Worm (Caenorhabditis elegans) whole organism, young adult: ENCODE measurements around the gene cgt-1.

Experiments used
- B0261.1 ChIP-seq: sonication (generic microtip); optimal IDR thresholded peaks from 2 replicates; lab custom pipeline; 2016; ENCODE audit warnings: mild to moderate bottlenecking, missing genetic modification characterization, moderate library complexity, missing compliant biosample characterization
- D2030.7 ChIP-seq: fragments of 200-800 bp; sonication (Bioruptor generic); IDR thresholded peaks from 2 replicates; pipeline ENCODE4 v1.3.6; 2022; ENCODE audit warnings: missing genetic modification reagents, missing genetic modification characterization, missing compliant biosample characterization
- F10E7.11 ChIP-seq: sonication (generic microtip); optimal IDR thresholded peaks from 2 replicates; lab custom pipeline; 2017; ENCODE audit warnings: mild to moderate bottlenecking, missing genetic modification characterization, moderate library complexity, missing compliant biosample characterization
- F37B4.10 ChIP-seq: fragments of 200-800 bp; sonication (Bioruptor generic); IDR thresholded peaks from 2 replicates; pipeline ENCODE4 v1.3.6; 2022; ENCODE audit warnings: missing genetic modification characterization, missing compliant biosample characterization
- F52B5.7 ChIP-seq: sonication (generic microtip); optimal IDR thresholded peaks from 2 replicates; lab custom pipeline; 2016; ENCODE audit warnings: mild to moderate bottlenecking, missing genetic modification characterization, missing compliant biosample characterization
- F57A8.1 ChIP-seq: fragments of 200-800 bp; sonication (Bioruptor generic); optimal IDR thresholded peaks from 2 replicates; lab custom pipeline; 2018; ENCODE audit warnings: mild to moderate bottlenecking, missing genetic modification characterization, moderate library complexity, missing compliant biosample characterization
- K11D2.4 ChIP-seq: fragments of 200-800 bp; sonication (Bioruptor generic); IDR thresholded peaks from 2 replicates; pipeline ENCODE4 v1.3.6; 2022; ENCODE audit warnings: missing genetic modification reagents, missing genetic modification characterization, missing compliant biosample characterization
- T07F8.4 ChIP-seq: sonication (generic microtip); optimal IDR thresholded peaks from 2 replicates; lab custom pipeline; 2016; ENCODE audit warnings: mild to moderate bottlenecking, missing genetic modification characterization, moderate library complexity, missing compliant biosample characterization
- T26A5.8 ChIP-seq: sonication (generic microtip); optimal IDR thresholded peaks from 2 replicates; lab custom pipeline; 2016; ENCODE audit warnings: missing genetic modification characterization, missing compliant biosample characterization
- Y53F4B.3 ChIP-seq: fragments of 200-800 bp; sonication (Bioruptor generic); IDR thresholded peaks from 2 replicates; pipeline ENCODE4 v1.3.6; 2022; ENCODE audit warnings: missing genetic modification reagents, missing genetic modification characterization, missing compliant biosample characterization
- akir-1 ChIP-seq: fragments of 200-800 bp; sonication (Bioruptor generic); optimal IDR thresholded peaks from 2 replicates; lab custom pipeline; 2018; ENCODE audit warnings: mild to moderate bottlenecking, missing genetic modification characterization, moderate library complexity, missing compliant biosample characterization
- ama-1 ChIP-seq, 3 experiments: fragments of 150-350 bp in 1 of 3; sonication (generic microtip) in 2 of 3; optimal IDR thresholded peaks; 2 replicates each; lab custom pipeline; 2014 to 2018; ENCODE audit warnings: missing biosample characterization in 2 of 3, missing genetic modification characterization in 2 of 3, missing genetic modification reagents in 2 of 3
- aptf-3 ChIP-seq: fragments of 200-800 bp; sonication (Bioruptor generic); IDR thresholded peaks from 2 replicates; pipeline ENCODE4 v1.3.6; 2022; ENCODE audit warnings: missing genetic modification characterization, missing compliant biosample characterization
- atf-7 ChIP-seq: sonication (generic microtip); optimal IDR thresholded peaks from 2 replicates; lab custom pipeline; 2017; ENCODE audit warnings: mild to moderate bottlenecking, missing genetic modification characterization, missing compliant biosample characterization
- cebp-1 ChIP-seq, 2 experiments: fragments of 200-800 bp in 1 of 2; sonication (Bioruptor generic) in 1 of 2; sonication (generic microtip) in 1 of 2; IDR thresholded peaks in 1 of 2; optimal IDR thresholded peaks in 1 of 2; 2 replicates each; pipeline versions ENCODE4 v1.3.6 to Lab custom; 2017 to 2022; ENCODE audit warnings: missing compliant biosample characterization in 2 of 2, missing genetic modification characterization in 2 of 2, mild to moderate bottlenecking in 1 of 2, missing genetic modification reagents in 1 of 2, moderate library complexity in 1 of 2
- cebp-2 ChIP-seq: fragments of 200-800 bp; sonication (Bioruptor generic); IDR thresholded peaks from 2 replicates; pipeline ENCODE4 v1.3.6; 2022; ENCODE audit warnings: missing genetic modification characterization, missing compliant biosample characterization
- ceh-40 ChIP-seq: fragments of 200-800 bp; sonication (Bioruptor generic); IDR thresholded peaks from 2 replicates; pipeline ENCODE4 v1.3.6; 2022; ENCODE audit warnings: missing genetic modification characterization, missing compliant biosample characterization
- ceh-91 ChIP-seq: fragments of 200-800 bp; sonication (Bioruptor generic); IDR thresholded peaks from 2 replicates; pipeline ENCODE4 v1.3.6; 2022; ENCODE audit warnings: missing genetic modification reagents, missing genetic modification characterization, missing compliant biosample characterization
- dox-1 ChIP-seq: fragments of 200-800 bp; sonication (Bioruptor generic); IDR thresholded peaks from 2 replicates; pipeline ENCODE4 v1.3.6; 2022; ENCODE audit warnings: missing genetic modification reagents, missing genetic modification characterization, missing compliant biosample characterization
- dpff-1 ChIP-seq: sonication (generic microtip); optimal IDR thresholded peaks from 2 replicates; lab custom pipeline; 2017; ENCODE audit warnings: mild to moderate bottlenecking, missing genetic modification characterization, missing compliant biosample characterization
- dpl-1 ChIP-seq: fragments of 150-350 bp; optimal IDR thresholded peaks from 2 replicates; lab custom pipeline; 2014; ENCODE audit warnings: missing biosample characterization, missing genetic modification reagents, missing genetic modification characterization
- egl-18 ChIP-seq: fragments of 200-800 bp; sonication (Bioruptor generic); IDR thresholded peaks from 2 replicates; pipeline ENCODE4 v1.3.6; 2022; ENCODE audit warnings: missing genetic modification reagents, missing genetic modification characterization, missing compliant biosample characterization
- egl-44 ChIP-seq: fragments of 200-800 bp; sonication (Bioruptor generic); IDR thresholded peaks from 2 replicates; pipeline ENCODE4 v1.3.6; 2022; ENCODE audit warnings: missing genetic modification reagents, missing genetic modification characterization, missing compliant biosample characterization
- ets-4 ChIP-seq: fragments of 200-800 bp; sonication (Bioruptor generic); optimal IDR thresholded peaks from 2 replicates; lab custom pipeline; 2018; ENCODE audit warnings: mild to moderate bottlenecking, missing genetic modification characterization, missing compliant biosample characterization
- fkh-3 ChIP-seq: sonication (generic microtip); optimal IDR thresholded peaks from 2 replicates; lab custom pipeline; 2016; ENCODE audit warnings: mild to moderate bottlenecking, missing genetic modification characterization, missing compliant biosample characterization
- him-1 ChIP-seq: sonication (generic microtip); optimal IDR thresholded peaks from 2 replicates; lab custom pipeline; 2016; ENCODE audit warnings: missing genotype, missing genetic modification reagents, missing genetic modification characterization, missing compliant biosample characterization
- hmg-20 ChIP-seq: fragments of 200-800 bp; sonication (Bioruptor generic); IDR thresholded peaks from 2 replicates; pipeline ENCODE4 v1.3.6; 2022; ENCODE audit warnings: missing genetic modification reagents, missing genetic modification characterization, missing compliant biosample characterization
- let-526 ChIP-seq: fragments of 200-800 bp; sonication (Bioruptor generic); IDR thresholded peaks from 2 replicates; pipeline ENCODE4 v1.3.6; 2022; ENCODE audit warnings: missing genetic modification reagents, missing genetic modification characterization, missing compliant biosample characterization
- lin-35 ChIP-seq, 3 experiments: fragments of 150-350 bp in 2 of 3; sonication (generic microtip) in 1 of 3; optimal IDR thresholded peaks; 2 replicates each; lab custom pipeline; 2014 to 2018; ENCODE audit warnings: missing biosample characterization in 3 of 3, missing genetic modification characterization in 3 of 3, missing genetic modification reagents in 3 of 3
- lin-54 ChIP-seq: fragments of 200-800 bp; sonication (Bioruptor generic); optimal IDR thresholded peaks from 2 replicates; lab custom pipeline; 2018; ENCODE audit warnings: mild to moderate bottlenecking, missing genetic modification characterization, missing compliant biosample characterization
- lsl-1 ChIP-seq: fragments of 200-800 bp; sonication (Bioruptor generic); optimal IDR thresholded peaks from 2 replicates; lab custom pipeline; 2018; ENCODE audit warnings: mild to moderate bottlenecking, missing genetic modification characterization, moderate library complexity, missing compliant biosample characterization
- lsy-27 ChIP-seq: sonication (generic microtip); optimal IDR thresholded peaks from 2 replicates; lab custom pipeline; 2017; ENCODE audit warnings: missing genetic modification characterization, mild to moderate bottlenecking, missing compliant biosample characterization, antibody characterized with exemption, missing genotype, borderline replicate concordance; ENCODE audit not compliant: insufficient read depth
- madf-3 ChIP-seq: fragments of 200-800 bp; sonication (Bioruptor generic); IDR thresholded peaks from 2 replicates; pipeline ENCODE4 v1.3.6; 2022; ENCODE audit warnings: missing genetic modification reagents, missing genetic modification characterization, missing compliant biosample characterization
- nfyb-1 ChIP-seq: fragments of 200-800 bp; sonication (Bioruptor generic); IDR thresholded peaks from 2 replicates; pipeline ENCODE4 v1.3.6; 2022; ENCODE audit warnings: missing genetic modification reagents, missing genetic modification characterization, missing compliant biosample characterization
- nhr-179 ChIP-seq: sonication (generic microtip); optimal IDR thresholded peaks from 2 replicates; lab custom pipeline; 2016; ENCODE audit warnings: mild to moderate bottlenecking, missing genetic modification characterization, missing compliant biosample characterization
- nhr-90 ChIP-seq: sonication (generic microtip); optimal IDR thresholded peaks from 2 replicates; lab custom pipeline; 2016; ENCODE audit warnings: missing genotype, mild to moderate bottlenecking, missing genetic modification characterization, missing compliant biosample characterization
- rcor-1 ChIP-seq: fragments of 200-800 bp; sonication (Bioruptor generic); IDR thresholded peaks from 2 replicates; pipeline ENCODE4 v1.3.6; 2022; ENCODE audit warnings: missing genetic modification reagents, missing genetic modification characterization, missing compliant biosample characterization
- rec-8 ChIP-seq, 2 experiments: sonication (generic microtip); optimal IDR thresholded peaks; 2 replicates each; lab custom pipeline; 2016; ENCODE audit warnings: mild to moderate bottlenecking in 2 of 2, missing genetic modification characterization in 2 of 2, missing genetic modification reagents in 2 of 2, missing genotype in 2 of 2, missing biosample characterization in 1 of 2, missing compliant biosample characterization in 1 of 2, moderate library complexity in 1 of 2
- snpc-1.3 ChIP-seq: sonication (generic microtip); optimal IDR thresholded peaks from 2 replicates; lab custom pipeline; 2017; ENCODE audit warnings: missing genetic modification characterization, mild to moderate bottlenecking, missing compliant biosample characterization, antibody characterized with exemption, moderate library complexity, missing genotype, missing genetic modification reagents; ENCODE audit not compliant: insufficient read depth
- snpc-4 ChIP-seq, 5 experiments: fragments of 150-350 bp in 1 of 5; sonication (generic microtip) in 4 of 5; optimal IDR thresholded peaks; 2 replicates each; lab custom pipeline; 2014 to 2018; ENCODE audit warnings: missing genetic modification characterization in 5 of 5, missing biosample characterization in 3 of 5, antibody characterized with exemption in 2 of 5, mild to moderate bottlenecking in 2 of 5, missing compliant biosample characterization in 2 of 5, missing genotype in 2 of 5, moderate library complexity in 2 of 5, missing genetic modification reagents in 1 of 5
- tlf-1 ChIP-seq: fragments of 200-800 bp; sonication (Bioruptor generic); optimal IDR thresholded peaks from 2 replicates; lab custom pipeline; 2018; ENCODE audit warnings: mild to moderate bottlenecking, missing genetic modification characterization, missing compliant biosample characterization
- unc-130 ChIP-seq: sonication (generic microtip); optimal IDR thresholded peaks from 2 replicates; lab custom pipeline; 2016; ENCODE audit warnings: missing genetic modification reagents, missing genetic modification characterization, missing compliant biosample characterization
- zfh-2 ChIP-seq: fragments of 200-800 bp; sonication (Bioruptor generic); conservative IDR thresholded peaks from 2 replicates; pipeline ENCODE4 v1.3.6; 2022; ENCODE audit warnings: missing genetic modification reagents, missing genetic modification characterization, missing compliant biosample characterization
- zim-3 ChIP-seq: sonication (generic microtip); optimal IDR thresholded peaks from 2 replicates; lab custom pipeline; 2017; ENCODE audit warnings: mild to moderate bottlenecking, missing genetic modification characterization, moderate library complexity, missing compliant biosample characterization
- ztf-22 ChIP-seq: fragments of 200-800 bp; sonication (Bioruptor generic); optimal IDR thresholded peaks from 2 replicates; lab custom pipeline; 2018; ENCODE audit warnings: mild to moderate bottlenecking, missing genetic modification characterization, moderate library complexity, missing compliant biosample characterization
- ztf-25 ChIP-seq: fragments of 200-800 bp; sonication (Bioruptor generic); IDR thresholded peaks from 2 replicates; pipeline ENCODE4 v1.3.6; 2022; ENCODE audit warnings: missing genetic modification reagents, missing genetic modification characterization, missing compliant biosample characterization

cgt-1 gene

ce11 chrV:15873762-15874161, 14.9 kb downstream of the cgt-1 start (continued):
- TF ChIP-seq ztf-22 (GFP tag; lab: Kevin White, UChicago) (peak; percentile 76), F57A8.1 (GFP tag; lab: Kevin White, UChicago) (peak; percentile 91), nfyb-1 (peak; percentile 94), egl-44 (GFP tag; lab: Robert Waterston, UW) (peak; percentile 96), snpc-1.3 (tag; lab: Kevin White, UChicago) (peak; percentile 94), snpc-4 (GFP tag; optimal IDR thresholded peaks at IDR 0.05; lab: Kevin White, UChicago) (peak; percentile 83), snpc-4 (tag; optimal IDR thresholded peaks at IDR 0.05; lab: Kevin White, UChicago) (peak; percentile 66 to 88 (median 86)), rec-8 (tag; optimal IDR thresholded peaks at IDR 0.05; lab: Kevin White, UChicago) (peak; percentile 94 to 98), zim-3 (tag; lab: Kevin White, UChicago) (peak; percentile 98), Y53F4B.3 (GFP tag; lab: Robert Waterston, UW) (peak; percentile 50; the same call in 1 of the 2 replicates), T26A5.8 (tag; lab: Kevin White, UChicago) (peak; percentile 95), zfh-2 (GFP tag; lab: Robert Waterston, UW) (no peak; the same call in 1 of the 2 replicates), ceh-40 (GFP tag; lab: Robert Waterston, UW) (peak; percentile 94; the same call in 1 of the 2 replicates), unc-130 (GFP tag; lab: Kevin White, UChicago) (peak; percentile 81), lin-54 (GFP tag; lab: Kevin White, UChicago) (peak; percentile 84), egl-18 (GFP tag; lab: Robert Waterston, UW) (peak; percentile 83; the same call in 1 of the 2 replicates), madf-3 (peak; percentile 88), dpl-1 (GFP tag; lab: Kevin White, UChicago) (peak; percentile 8), cebp-2 (peak; percentile 96), lin-35 (GFP tag; optimal IDR thresholded peaks at IDR 0.05; lab: Kevin White, UChicago) (peak in 2 of 3 experiments; percentile 30 to 82), ztf-25 (GFP tag; lab: Robert Waterston, UW) (peak; percentile 95), ets-4 (GFP tag; lab: Kevin White, UChicago) (peak; percentile 90), akir-1 (GFP tag; lab: Kevin White, UChicago) (peak; percentile 41), rcor-1 (GFP tag; lab: Robert Waterston, UW) (peak; percentile 87), dox-1 (peak; percentile 96), T07F8.4 (tag; lab: Kevin White, UChicago) (peak; percentile 88), nhr-90 (tag; lab: Kevin White, UChicago) (peak; percentile 98), ceh-91 (GFP tag; lab: Robert Waterston, UW) (peak; percentile 71), dpff-1 (peak; percentile 79), him-1 (tag; lab: Kevin White, UChicago) (peak; percentile 96), atf-7 (peak; percentile 88), D2030.7 (GFP tag; lab: Robert Waterston, UW) (peak; percentile 87), B0261.1 (tag; lab: Kevin White, UChicago) (peak; percentile 99), tlf-1 (GFP tag; lab: Kevin White, UChicago) (peak; percentile 39), K11D2.4 (GFP tag; lab: Robert Waterston, UW) (peak; percentile 84), F10E7.11 (peak; percentile 97), F37B4.10 (GFP tag; lab: Robert Waterston, UW) (peak; percentile 92; the same call in 1 of the 2 replicates), F52B5.7 (tag; lab: Kevin White, UChicago) (peak; percentile 97), lsy-27 (tag; lab: Kevin White, UChicago) (peak; percentile 89), hmg-20 (GFP tag; lab: Robert Waterston, UW) (peak; percentile 81), nhr-179 (tag; lab: Kevin White, UChicago) (peak; percentile 86), let-526 (peak; percentile 89), fkh-3 (tag; lab: Kevin White, UChicago) (peak; percentile 98), ama-1 (optimal IDR thresholded peaks at IDR 0.05; lab: Kevin White, UChicago) (no peak), ama-1 (GFP tag; optimal IDR thresholded peaks at IDR 0.05; lab: Kevin White, UChicago) (peak; percentile 93 to 96), lsl-1 (GFP tag; lab: Kevin White, UChicago) (peak; percentile 71), cebp-1 (GFP tag; IDR thresholded peaks at IDR 0.05; lab: Robert Waterston, UW) (peak; percentile 68; the same call in 1 of the 2 replicates), cebp-1 (tag; optimal IDR thresholded peaks at IDR 0.05; lab: Kevin White, UChicago) (peak; percentile 90), aptf-3 (GFP tag; lab: Robert Waterston, UW) (peak; percentile 98)
